Worm (Caenorhabditis elegans) whole organism, dauer: Measurements from ENCODE around the gene daf-18.

Source experiments
- unc-62 ChIP-seq: sonication (generic microtip); optimal IDR thresholded peaks from 2 replicates; lab custom pipeline; 2017; ENCODE audit warnings: missing biosample characterization, missing genetic modification reagents, missing genetic modification characterization

daf-18 gene

DNA sequence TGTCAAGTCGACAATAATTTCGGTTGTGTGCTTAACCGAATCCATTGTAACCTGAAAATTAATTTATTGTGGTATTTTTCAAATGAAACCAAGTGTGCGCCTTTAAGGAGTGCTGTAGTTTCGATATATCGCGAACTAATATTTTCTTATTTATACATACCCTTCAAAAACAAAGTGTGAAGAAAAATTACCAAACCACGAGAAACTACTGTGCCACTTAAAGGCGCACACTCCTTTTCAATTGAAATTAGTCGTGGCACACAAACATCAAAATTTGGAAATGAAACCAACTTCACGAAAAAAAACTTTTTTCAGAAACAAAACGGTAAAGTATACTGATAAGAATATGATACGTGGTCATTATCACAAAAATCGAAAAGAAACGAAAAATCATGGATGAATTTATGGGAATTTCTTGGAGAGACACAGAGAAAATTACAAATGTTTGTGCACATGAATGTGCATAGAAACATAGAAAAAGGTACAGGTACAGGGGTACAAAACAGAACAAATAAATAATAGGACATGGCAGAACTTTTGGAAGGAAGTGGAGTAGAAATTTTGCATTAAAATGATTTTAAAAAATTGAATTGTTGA is 41.7 kb downstream of the daf-18 start, which contains the start of gene spl-1:
spl-1 (minus strand) TSS at position 51 of the 597 bp plus-strand sequence.
- no peak for TF ChIP-seq unc-62 (GFP tag; lab: Kevin White, UChicago)

DNA sequence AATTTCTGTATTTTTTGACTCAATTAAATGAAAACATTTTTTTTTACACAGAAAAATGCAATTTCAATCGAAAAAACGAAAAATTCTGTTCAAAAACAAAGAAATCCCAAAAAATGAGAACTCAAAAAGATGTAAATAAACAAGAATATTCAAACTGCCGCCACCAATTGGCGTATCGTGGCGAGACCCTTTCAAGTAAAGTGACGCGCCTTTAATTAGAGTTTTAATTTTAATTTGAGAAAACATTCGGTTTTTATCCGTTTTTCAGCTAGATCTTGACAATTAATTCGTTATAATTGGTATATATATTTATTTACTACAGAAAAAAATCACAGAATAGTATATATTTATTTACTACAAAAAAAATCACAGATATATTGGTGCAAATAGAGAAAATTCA is 45.4 kb downstream of the daf-18 start:
- no peak for TF ChIP-seq unc-62 (GFP tag; lab: Kevin White, UChicago)

- no peak for TF ChIP-seq unc-62 (GFP tag; lab: Kevin White, UChicago)
Observed at ce11 chrIV:378838-379237, 46.1 kb downstream of the daf-18 start.

DNA sequence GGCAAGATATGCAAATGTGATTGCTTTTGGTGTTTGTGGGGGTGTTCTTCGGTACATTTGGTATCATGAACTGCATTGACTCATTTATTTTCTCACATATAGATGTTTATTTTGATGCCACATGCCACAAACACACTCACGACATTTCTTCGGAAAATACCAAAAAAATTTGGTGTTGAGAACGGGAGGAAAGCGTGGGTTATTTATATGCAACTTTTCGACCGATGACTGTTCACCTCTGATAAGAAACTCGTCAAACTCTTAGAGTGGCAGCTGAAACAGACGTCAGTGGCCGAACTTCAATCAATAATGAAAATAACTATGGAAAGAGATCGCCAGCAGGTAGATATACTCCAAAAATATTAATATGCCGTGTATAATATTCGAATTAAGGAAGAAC is 46.6 kb downstream of the daf-18 start:
- no peak for TF ChIP-seq unc-62 (GFP tag; lab: Kevin White, UChicago)

- TF ChIP-seq unc-62 (GFP tag; lab: Kevin White, UChicago), result no peak
Observed at ce11 chrIV:377791-378190, 47.2 kb downstream of the daf-18 start.

ce11 chrIV:375915-376314 is 49.1 kb downstream of the daf-18 start, which contains the start of gene fln-1:
fln-1 (minus strand) TSS chrIV:376015.
- no peak for TF ChIP-seq unc-62 (GFP tag; lab: Kevin White, UChicago)

DNA sequence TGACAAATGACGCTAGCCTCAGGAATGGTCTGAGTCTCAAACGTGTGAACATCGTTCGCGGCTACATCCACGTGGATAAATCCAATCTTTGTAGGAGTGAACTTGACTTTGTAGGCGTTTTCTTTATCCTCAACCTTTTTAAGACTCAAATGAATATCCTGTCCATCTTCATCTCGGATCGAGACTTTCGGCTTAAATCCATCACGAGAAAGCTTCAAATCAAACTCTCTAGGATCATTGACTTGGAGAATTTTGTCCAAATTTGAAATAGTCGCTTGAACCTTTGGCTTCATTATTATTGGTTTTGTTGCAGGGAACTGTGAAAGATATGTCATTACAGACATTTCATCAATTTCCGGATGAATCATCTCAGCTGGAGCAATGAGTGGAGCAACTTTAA is 51.0 kb downstream of the daf-18 start:
- TF ChIP-seq unc-62 (GFP tag; lab: Kevin White, UChicago), result no peak

DNA sequence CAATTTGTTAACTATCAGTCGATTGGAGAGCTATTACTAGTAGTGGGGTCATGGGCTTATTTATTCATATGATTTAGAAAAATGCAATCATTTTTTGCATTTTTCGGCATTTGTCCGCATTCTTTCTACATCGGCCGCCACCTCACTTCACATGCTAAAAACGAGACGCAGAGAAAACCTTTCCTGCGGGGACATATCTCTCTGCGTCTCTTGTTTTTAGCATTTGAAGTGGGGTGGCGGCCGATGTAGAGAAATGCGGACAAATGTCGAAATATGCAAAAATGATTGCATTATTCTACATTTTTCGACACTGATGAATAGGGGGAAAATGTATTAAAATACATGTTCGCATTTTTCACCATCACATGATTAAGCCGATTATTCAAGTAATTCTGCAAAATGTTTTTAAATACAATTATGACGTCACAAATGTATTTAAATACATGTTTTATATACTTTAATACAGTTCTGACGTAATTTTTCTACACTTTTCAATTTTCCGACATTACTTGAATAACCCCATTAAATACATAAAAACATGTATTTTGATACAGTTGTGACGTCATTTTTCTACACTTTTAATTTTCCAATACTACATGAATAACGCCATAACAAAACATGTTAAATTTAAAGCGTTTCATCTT is 52.7 kb downstream of the daf-18 start:
- no peak for TF ChIP-seq unc-62 (GFP tag; lab: Kevin White, UChicago)
